Worm (Caenorhabditis elegans): ENCODE measurements around the gene fbxb-59.

ce11 chrV:20192102-20192880, 13.7 kb downstream of the fbxb-59 start, which contains the start of the genes fbxa-115 and Y113G7B.27:
- no peak for TF ChIP-seq him-1 (tag; optimal IDR thresholded peaks at IDR 0.05)
- TF ChIP-seq dao-5 (tag; optimal IDR thresholded peaks at IDR 0.05) = no peak
